Fruit fly (Drosophila melanogaster) whole organism: Measurements from ENCODE around the gene CG17298.

Source experiments
- CG8478 ChIP-seq: fragments of >200 bp; optimal IDR thresholded peaks from 2 replicates; lab custom pipeline; 2018; ENCODE audit warnings: inconsistent platforms
- usp ChIP-seq: fragments of >200 bp; optimal IDR thresholded peaks from 2 replicates; lab custom pipeline; 2017; ENCODE audit warnings: missing biosample characterization, missing genetic modification characterization, mixed read lengths

DNA sequence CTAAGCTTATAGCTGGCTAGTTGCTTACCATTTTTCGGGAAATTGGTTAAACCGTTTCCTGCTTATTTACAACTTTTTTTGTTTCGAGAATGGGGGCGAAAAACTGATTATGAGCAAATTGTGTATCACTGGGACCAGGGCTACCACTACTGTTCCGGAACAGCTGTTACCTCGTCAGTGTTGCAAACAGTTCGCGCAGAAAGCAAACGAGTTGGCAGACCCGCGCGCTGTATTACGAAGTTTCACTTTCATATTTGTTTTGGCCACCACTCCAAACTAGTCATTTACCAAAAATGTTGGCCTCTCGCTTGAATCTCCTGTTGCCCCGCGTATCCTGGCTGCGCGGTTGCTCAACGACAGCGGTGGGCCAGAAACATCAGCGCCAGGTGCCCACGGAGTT is 13.1 kb upstream of the CG17298 start, which contains the start of the genes AP-2sigma and Idi:
- no peak for TF ChIP-seq CG8478 (lab: Kevin White, UChicago)
- no peak for TF ChIP-seq usp (GFP tag; lab: Kevin White, UChicago)
